Fruit fly (Drosophila melanogaster) whole organism, embryonic: ENCODE data around the gene psh.

Experiments
- Adf1 ChIP-seq: fragments of 200-800 bp; sonication (Bioruptor generic); IDR thresholded peaks from 2 replicates; pipeline ENCODE4 v1.3.6; 2022; ENCODE audit warnings: missing biosample characterization, missing genetic modification characterization
- B-H2 ChIP-seq: fragments of 200-800 bp; sonication (Bioruptor generic); optimal IDR thresholded peaks from 2 replicates; lab custom pipeline; 2018; ENCODE audit warnings: missing biosample characterization, mild to moderate bottlenecking, missing genetic modification characterization
- CG10431 ChIP-seq: fragments of 200-800 bp; sonication (Bioruptor generic); optimal IDR thresholded peaks from 3 replicates; lab custom pipeline; 2018; ENCODE audit warnings: missing biosample characterization, mild to moderate bottlenecking, missing genetic modification characterization
- CG10462 ChIP-seq: fragments of 200-800 bp; sonication (Bioruptor generic); optimal IDR thresholded peaks from 2 replicates; lab custom pipeline; 2016; ENCODE audit warnings: missing biosample characterization, missing genetic modification characterization
- CG11456 ChIP-seq: fragments of 200-800 bp; sonication (Bioruptor generic); IDR thresholded peaks from 3 replicates; pipeline ENCODE4 v1.3.6; 2022; ENCODE audit warnings: missing biosample characterization, missing genetic modification characterization
- CG11695 ChIP-seq: fragments of 200-800 bp; sonication (Bioruptor generic); IDR thresholded peaks from 3 replicates; pipeline ENCODE4 v1.3.6; 2022; ENCODE audit warnings: missing biosample characterization, missing genetic modification characterization
- CG11723 ChIP-seq: fragments of 200-800 bp; sonication (Bioruptor generic); optimal IDR thresholded peaks from 2 replicates; lab custom pipeline; 2017; ENCODE audit warnings: missing biosample characterization, mild to moderate bottlenecking, missing genetic modification characterization
- CG12391 ChIP-seq: fragments of 200-800 bp; sonication (Bioruptor generic); optimal IDR thresholded peaks from 3 replicates; lab custom pipeline; 2018; ENCODE audit warnings: missing biosample characterization, mild to moderate bottlenecking, missing genetic modification characterization, moderate library complexity
- CG15696 ChIP-seq: fragments of 200-800 bp; sonication (Bioruptor generic); optimal IDR thresholded peaks from 2 replicates; lab custom pipeline; 2019; ENCODE audit warnings: missing biosample characterization, mild to moderate bottlenecking, missing genetic modification characterization, moderate library complexity
- CG1647 ChIP-seq: fragments of 200-800 bp; sonication (Bioruptor generic); optimal IDR thresholded peaks from 3 replicates; lab custom pipeline; 2016; ENCODE audit warnings: missing biosample characterization, missing genetic modification characterization
- CG2678 ChIP-seq: fragments of 200-800 bp; sonication (Bioruptor generic); optimal IDR thresholded peaks from 3 replicates; lab custom pipeline; 2019; ENCODE audit warnings: missing biosample characterization, mild to moderate bottlenecking, missing genetic modification characterization, moderate library complexity
- CG2875 ChIP-seq: fragments of 200-800 bp; sonication (Bioruptor generic); optimal IDR thresholded peaks from 2 replicates; lab custom pipeline; 2017; ENCODE audit warnings: missing biosample characterization, mild to moderate bottlenecking, missing genetic modification characterization, missing genetic modification reagents
- CG31224 ChIP-seq: fragments of 200-800 bp; sonication (Bioruptor generic); IDR thresholded peaks from 2 replicates; pipeline ENCODE4 v1.3.6; 2022; ENCODE audit warnings: missing biosample characterization, missing genetic modification characterization
- CG3281 ChIP-seq: fragments of 200-800 bp; sonication (Bioruptor generic); optimal IDR thresholded peaks from 3 replicates; lab custom pipeline; 2017; ENCODE audit warnings: missing biosample characterization, mild to moderate bottlenecking, missing genetic modification characterization
- CG33213 ChIP-seq: fragments of 200-800 bp; sonication (Bioruptor generic); optimal IDR thresholded peaks from 3 replicates; lab custom pipeline; 2016; ENCODE audit warnings: missing biosample characterization, missing genetic modification characterization
- CG4424 ChIP-seq: fragments of 200-800 bp; sonication (Bioruptor generic); optimal IDR thresholded peaks from 3 replicates; lab custom pipeline; 2016; ENCODE audit warnings: missing biosample characterization, missing genetic modification characterization
- CG6683 ChIP-seq: fragments of 200-800 bp; sonication (Bioruptor generic); optimal IDR thresholded peaks from 2 replicates; lab custom pipeline; 2017; ENCODE audit warnings: missing biosample characterization, mild to moderate bottlenecking, missing genetic modification characterization, missing genetic modification reagents
- CG6765 ChIP-seq: fragments of 200-800 bp; sonication (Bioruptor generic); optimal IDR thresholded peaks from 3 replicates; lab custom pipeline; 2017; ENCODE audit warnings: missing biosample characterization, mild to moderate bottlenecking, missing genetic modification characterization
- CG6813 ChIP-seq: fragments of 200-800 bp; sonication (Bioruptor generic); optimal IDR thresholded peaks from 2 replicates; lab custom pipeline; 2017; ENCODE audit warnings: missing biosample characterization, missing genetic modification characterization, mild to moderate bottlenecking, moderate library complexity, missing genetic modification reagents
- CG6854 ChIP-seq: fragments of 200-800 bp; sonication (Bioruptor generic); optimal IDR thresholded peaks from 3 replicates; lab custom pipeline; 2017; ENCODE audit warnings: missing biosample characterization, mild to moderate bottlenecking, missing genetic modification characterization
- CG7357 ChIP-seq: fragments of 200-800 bp; sonication (Bioruptor generic); IDR thresholded peaks from 3 replicates; pipeline ENCODE4 v1.3.6; 2022; ENCODE audit warnings: missing biosample characterization, missing genetic modification characterization
- CG8478 ChIP-seq: fragments of >200 bp; optimal IDR thresholded peaks from 2 replicates; lab custom pipeline; 2018
- Dip2 ChIP-seq: fragments of 200-800 bp; sonication (Bioruptor generic); IDR thresholded peaks from 2 replicates; pipeline ENCODE4 v1.3.6; 2022; ENCODE audit warnings: missing biosample characterization, missing genetic modification characterization
- H15 ChIP-seq: fragments of 200-800 bp; sonication (Bioruptor generic); IDR thresholded peaks from 3 replicates; pipeline ENCODE4 v1.3.6; 2022; ENCODE audit warnings: missing biosample characterization, missing genetic modification characterization
- Nf-YC ChIP-seq: fragments of 200-800 bp; optimal IDR thresholded peaks from 3 replicates; lab custom pipeline; 2019; ENCODE audit warnings: missing biosample characterization, mild to moderate bottlenecking, missing genetic modification characterization, moderate library complexity
- Side ChIP-seq: fragments of 200-800 bp; sonication (Bioruptor generic); optimal IDR thresholded peaks from 2 replicates; lab custom pipeline; 2016; ENCODE audit warnings: missing biosample characterization, missing genetic modification characterization
- ab ChIP-seq: fragments of 200-800 bp; sonication (Bioruptor generic); optimal IDR thresholded peaks from 2 replicates; lab custom pipeline; 2016; ENCODE audit warnings: missing biosample characterization, missing genetic modification characterization
- ash1 ChIP-seq: fragments of 200-800 bp; sonication (Bioruptor generic); optimal IDR thresholded peaks from 2 replicates; lab custom pipeline; 2018; ENCODE audit warnings: missing biosample characterization, mild to moderate bottlenecking, missing genetic modification characterization
- cad ChIP-seq: fragments of >200 bp; optimal IDR thresholded peaks from 2 replicates; lab custom pipeline; 2017; ENCODE audit warnings: missing biosample characterization, missing genetic modification characterization
- cg ChIP-seq: fragments of 200-800 bp; sonication (Bioruptor generic); optimal IDR thresholded peaks from 3 replicates; lab custom pipeline; 2019; ENCODE audit warnings: missing biosample characterization, mild to moderate bottlenecking, missing genetic modification characterization, moderate library complexity
- chn ChIP-seq: fragments of 200-800 bp; sonication (Bioruptor generic); optimal IDR thresholded peaks from 2 replicates; lab custom pipeline; 2016; ENCODE audit warnings: missing biosample characterization, missing genetic modification characterization
- en ChIP-seq: fragments of 200-800 bp; sonication (Bioruptor generic); optimal IDR thresholded peaks from 2 replicates; lab custom pipeline; 2016; ENCODE audit warnings: missing biosample characterization, missing genetic modification characterization
- fd96Cb ChIP-seq: fragments of 200-800 bp; sonication (Bioruptor generic); optimal IDR thresholded peaks from 2 replicates; lab custom pipeline; 2018; ENCODE audit warnings: missing biosample characterization, mild to moderate bottlenecking, missing genetic modification characterization, moderate library complexity
- gsb ChIP-seq: fragments of 200-800 bp; sonication (Bioruptor generic); IDR thresholded peaks from 2 replicates; pipeline ENCODE4 v1.3.6; 2022; ENCODE audit warnings: missing biosample characterization, missing genetic modification characterization
- her ChIP-seq: fragments of 200-800 bp; sonication (Bioruptor generic); optimal IDR thresholded peaks from 2 replicates; lab custom pipeline; 2016; ENCODE audit warnings: missing biosample characterization, missing genetic modification characterization
- hkb ChIP-seq, 2 experiments: fragments of 200-800 bp in 1 of 2; fragments of >200 bp in 1 of 2; sonication (Bioruptor generic) in 1 of 2; IDR thresholded peaks in 1 of 2; optimal IDR thresholded peaks in 1 of 2; 2 replicates each; pipeline versions ENCODE4 v1.3.6 to Lab custom; 2017 to 2022; ENCODE audit warnings: missing biosample characterization in 1 of 2, missing genetic modification characterization in 1 of 2
- klu ChIP-seq: fragments of 200-800 bp; sonication (Bioruptor generic); IDR thresholded peaks from 2 replicates; pipeline ENCODE4 v1.3.6; 2022; ENCODE audit warnings: missing biosample characterization, missing genetic modification characterization
- lola ChIP-seq, 3 experiments: fragments of >200 bp in 2 of 3; fragments of 200-800 bp in 1 of 3; sonication (Bioruptor generic) in 1 of 3; optimal IDR thresholded peaks; 2 replicates each; lab custom pipeline; 2017 to 2019; ENCODE audit warnings: missing biosample characterization in 3 of 3, missing genetic modification characterization in 3 of 3, mild to moderate bottlenecking in 1 of 3, moderate library complexity in 1 of 3
- luna ChIP-seq: fragments of 200-800 bp; sonication (Bioruptor generic); optimal IDR thresholded peaks from 2 replicates; lab custom pipeline; 2016; ENCODE audit warnings: missing biosample characterization, missing genetic modification characterization
- prd ChIP-seq, 3 experiments: fragments of >200 bp in 2 of 3; fragments of 200-800 bp in 1 of 3; sonication (Bioruptor generic) in 1 of 3; optimal IDR thresholded peaks in 2 of 3; IDR thresholded peaks in 1 of 3; 2 replicates in 2 of 3; 3 replicates in 1 of 3; pipeline versions ENCODE4 v1.3.6 to Lab custom; 2017 to 2022; ENCODE audit warnings: missing biosample characterization in 1 of 3, missing genetic modification characterization in 1 of 3
- pros ChIP-seq: fragments of 200-800 bp; sonication (Bioruptor generic); optimal IDR thresholded peaks from 3 replicates; lab custom pipeline; 2019; ENCODE audit warnings: missing biosample characterization, mild to moderate bottlenecking, missing genetic modification characterization, moderate library complexity
- ranshi ChIP-seq: fragments of 200-800 bp; sonication (Bioruptor generic); IDR thresholded peaks from 2 replicates; pipeline ENCODE4 v1.3.6; 2022; ENCODE audit warnings: missing biosample characterization, missing genetic modification characterization
- row ChIP-seq: fragments of 200-800 bp; sonication (Bioruptor generic); IDR thresholded peaks from 3 replicates; pipeline ENCODE4 v1.3.6; 2022; ENCODE audit warnings: missing biosample characterization, missing genetic modification characterization
- scrt ChIP-seq: fragments of 200-800 bp; sonication (Bioruptor generic); optimal IDR thresholded peaks from 2 replicates; lab custom pipeline; 2018; ENCODE audit warnings: missing biosample characterization, mild to moderate bottlenecking, missing genetic modification characterization, moderate library complexity
- sens-2 ChIP-seq: fragments of 200-800 bp; sonication (Bioruptor generic); IDR thresholded peaks from 2 replicates; pipeline ENCODE4 v1.3.6; 2022; ENCODE audit warnings: missing biosample characterization, missing genetic modification characterization
- sqz ChIP-seq: fragments of 200-800 bp; sonication (Bioruptor generic); optimal IDR thresholded peaks from 3 replicates; lab custom pipeline; 2018; ENCODE audit warnings: missing biosample characterization, mild to moderate bottlenecking, missing genetic modification characterization
- trem ChIP-seq: fragments of 200-800 bp; optimal IDR thresholded peaks from 3 replicates; lab custom pipeline; 2019; ENCODE audit warnings: missing biosample characterization, mild to moderate bottlenecking, missing genetic modification characterization, moderate library complexity
- unpg ChIP-seq: fragments of 200-800 bp; sonication (Bioruptor generic); optimal IDR thresholded peaks from 3 replicates; lab custom pipeline; 2018; ENCODE audit warnings: missing biosample characterization, mild to moderate bottlenecking, missing genetic modification characterization, moderate library complexity

Gene psh

DNA sequence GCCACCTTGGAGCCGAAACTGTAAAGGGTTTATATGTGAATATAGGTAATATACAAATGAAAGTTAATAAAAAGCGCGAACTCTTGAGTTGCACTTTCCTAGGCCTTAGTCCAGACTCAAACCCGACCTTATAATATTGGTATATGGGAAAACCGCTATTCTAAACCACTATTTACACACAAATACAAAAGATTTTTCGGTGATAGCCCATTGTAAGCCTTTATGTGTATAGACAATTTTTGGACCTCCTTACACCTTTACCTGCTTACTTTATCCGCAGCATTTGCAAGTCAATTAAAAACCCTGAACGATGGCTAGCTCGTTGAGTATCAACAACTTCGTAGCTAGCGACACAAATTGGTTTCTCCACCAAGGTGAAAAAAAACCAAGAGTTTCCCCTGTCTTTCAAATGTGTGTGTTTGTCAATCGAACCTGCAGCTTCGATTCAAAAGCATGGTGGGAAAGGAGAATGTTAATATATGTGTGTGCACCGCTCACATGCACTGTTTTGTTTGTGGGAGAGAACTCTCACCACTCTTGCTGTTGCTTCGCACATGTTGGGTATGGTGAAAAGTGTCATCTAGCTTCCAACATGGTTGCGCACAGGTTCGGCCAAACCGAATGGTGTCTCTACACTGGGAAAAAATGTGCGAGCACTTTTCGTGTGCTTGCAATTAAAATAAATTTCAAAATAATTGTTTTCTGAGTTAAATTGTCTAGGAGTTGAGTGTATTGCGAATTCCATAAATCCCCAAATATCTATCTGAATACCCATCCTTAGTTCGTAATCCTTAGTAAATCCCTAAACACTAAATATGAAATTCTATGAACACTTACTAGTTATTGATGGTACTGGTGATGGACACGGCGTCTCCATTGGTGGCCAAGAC is 20.2 kb upstream of the psh start (continued):
- TF ChIP-seq klu (peak; percentile 30; the same call in 1 of the 2 replicates), row (GFP tag; lab: Robert Waterston, UW) (peak; percentile 61; the same call in 2 of the 3 replicates), Side (GFP tag; lab: Kevin White, UChicago) (peak; percentile 75), CG2875 (peak; percentile 61), ash1 (no peak), CG10431 (GFP tag; lab: Kevin White, UChicago) (no peak), prd (optimal IDR thresholded peaks at IDR 0.05; lab: Kevin White, UChicago) (no peak), prd (GFP tag; IDR thresholded peaks at IDR 0.05; lab: Robert Waterston, UW) (peak; percentile 81), CG2678 (peak; percentile 78), CG3281 (GFP tag; lab: Kevin White, UChicago) (peak; percentile 75), CG6765 (GFP tag; lab: Kevin White, UChicago) (peak; percentile 67), cad (GFP tag; lab: Kevin White, UChicago) (no peak), sqz (GFP tag; lab: Kevin White, UChicago) (no peak), CG31224 (GFP tag; lab: Robert Waterston, UW) (peak; percentile 69), CG12391 (tag; lab: Kevin White, UChicago) (peak; percentile 78), en (peak; percentile 70), ab (no peak), her (GFP tag; lab: Kevin White, UChicago) (peak; percentile 65), B-H2 (GFP tag; lab: Kevin White, UChicago) (no peak), chn (GFP tag; lab: Kevin White, UChicago) (peak; percentile 78), Dip2 (GFP tag; lab: Robert Waterston, UW) (no peak), CG15696 (tag; lab: Kevin White, UChicago) (peak; percentile 9), CG11723 (GFP tag; lab: Kevin White, UChicago) (peak; percentile 52), cg (GFP tag; lab: Kevin White, UChicago) (peak; percentile 83), CG33213 (GFP tag; lab: Kevin White, UChicago) (peak; percentile 84), scrt (GFP tag; lab: Kevin White, UChicago) (peak; percentile 61), Adf1 (GFP tag; lab: Robert Waterston, UW) (peak; percentile 34; the same call in 1 of the 2 replicates), trem (tag; lab: Kevin White, UChicago) (peak; percentile 39), fd96Cb (tag; lab: Kevin White, UChicago) (peak; percentile 72), H15 (peak; percentile 58; the same call in 1 of the 3 replicates), CG1647 (GFP tag; lab: Kevin White, UChicago) (peak; percentile 63), gsb (no peak), ranshi (GFP tag; lab: Robert Waterston, UW) (peak; percentile 89), Nf-YC (no peak), CG6683 (GFP tag; lab: Kevin White, UChicago) (peak; percentile 57), CG6813 (GFP tag; lab: Kevin White, UChicago) (peak; percentile 83), pros (GFP tag; lab: Kevin White, UChicago) (peak; percentile 76), CG10462 (GFP tag; lab: Kevin White, UChicago) (peak; percentile 49), sens-2 (GFP tag; lab: Robert Waterston, UW) (peak; percentile 80), CG11456 (GFP tag; lab: Robert Waterston, UW) (peak; percentile 86), unpg (peak; percentile 82), CG8478 (no peak), CG6854 (GFP tag; lab: Kevin White, UChicago) (peak; percentile 67), CG7357 (GFP tag; lab: Robert Waterston, UW) (peak; percentile 41; the same call in 1 of the 3 replicates), CG4424 (GFP tag; lab: Kevin White, UChicago) (peak; percentile 85), luna (GFP tag; lab: Kevin White, UChicago) (no peak), CG11695 (GFP tag; lab: Robert Waterston, UW) (peak; percentile 90), lola (GFP tag; optimal IDR thresholded peaks at IDR 0.05; lab: Kevin White, UChicago) (peak in 1 of 3 experiments; percentile 48), hkb (optimal IDR thresholded peaks at IDR 0.05; lab: Kevin White, UChicago) (no peak), hkb (GFP tag; IDR thresholded peaks at IDR 0.05; lab: Robert Waterston, UW) (peak; percentile 95)
